Worm (Caenorhabditis elegans) whole organism, mixed stage, embryonic: ENCODE data around the gene T24A6.20.

Experiments used
- M03D4.4 ChIP-seq: sonication (generic microtip); optimal IDR thresholded peaks from 2 replicates; lab custom pipeline; 2017; ENCODE audit warnings: mild to moderate bottlenecking, missing genetic modification characterization, missing compliant biosample characterization
- ceh-39 ChIP-seq: fragments of 150-350 bp; optimal IDR thresholded peaks from 2 replicates; lab custom pipeline; 2014; ENCODE audit warnings: missing biosample characterization, missing genetic modification characterization
- ceh-43 ChIP-seq: fragments of 200-800 bp; sonication (Bioruptor generic); optimal IDR thresholded peaks from 2 replicates; lab custom pipeline; 2018; ENCODE audit warnings: mild to moderate bottlenecking, missing genetic modification characterization, moderate library complexity, missing compliant biosample characterization
- ceh-83 ChIP-seq: fragments of 200-800 bp; sonication (Bioruptor generic); optimal IDR thresholded peaks from 2 replicates; lab custom pipeline; 2018; ENCODE audit warnings: mild to moderate bottlenecking, missing genetic modification characterization, missing compliant biosample characterization
- ces-1 ChIP-seq: fragments of 150-350 bp; optimal IDR thresholded peaks from 2 replicates; lab custom pipeline; 2014; ENCODE audit warnings: missing biosample characterization, missing genetic modification reagents, missing genetic modification characterization
- cnd-1 ChIP-seq: fragments of 200-800 bp; sonication (Bioruptor generic); optimal IDR thresholded peaks from 2 replicates; lab custom pipeline; 2018; ENCODE audit warnings: mild to moderate bottlenecking, missing genetic modification characterization, missing compliant biosample characterization
- elt-1 ChIP-seq: sonication (generic microtip); optimal IDR thresholded peaks from 2 replicates; lab custom pipeline; 2017; ENCODE audit warnings: missing genetic modification characterization, mild to moderate bottlenecking, missing compliant biosample characterization, antibody characterized with exemption, moderate library complexity, borderline replicate concordance; ENCODE audit not compliant: insufficient read depth
- elt-3 ChIP-seq: fragments of 150-350 bp; optimal IDR thresholded peaks from 2 replicates; lab custom pipeline; 2014; ENCODE audit warnings: missing biosample characterization, missing genetic modification characterization
- ham-2 ChIP-seq: fragments of 200-800 bp; sonication (Bioruptor generic); optimal IDR thresholded peaks from 2 replicates; lab custom pipeline; 2018; ENCODE audit warnings: mild to moderate bottlenecking, missing genetic modification characterization, missing compliant biosample characterization
- hlh-1 ChIP-seq: fragments of 150-350 bp; optimal IDR thresholded peaks from 2 replicates; lab custom pipeline; 2014; ENCODE audit warnings: missing biosample characterization, missing genetic modification reagents, missing genetic modification characterization
- lin-13 ChIP-seq: fragments of 150-350 bp; optimal IDR thresholded peaks from 2 replicates; lab custom pipeline; 2014; ENCODE audit warnings: missing biosample characterization, missing genetic modification characterization
- lin-32 ChIP-seq: fragments of 200-800 bp; sonication (Bioruptor generic); optimal IDR thresholded peaks from 2 replicates; lab custom pipeline; 2018; ENCODE audit warnings: mild to moderate bottlenecking, missing genetic modification characterization, missing compliant biosample characterization
- lsy-2 ChIP-seq: fragments of 150-350 bp; optimal IDR thresholded peaks from 2 replicates; lab custom pipeline; 2014; ENCODE audit warnings: missing biosample characterization, missing genetic modification characterization
- mep-1 ChIP-seq: fragments of 150-350 bp; optimal IDR thresholded peaks from 2 replicates; lab custom pipeline; 2017; ENCODE audit warnings: missing biosample characterization, missing genetic modification reagents, missing genetic modification characterization, inconsistent platforms
- mls-2 ChIP-seq: sonication (generic microtip); optimal IDR thresholded peaks from 2 replicates; lab custom pipeline; 2016; ENCODE audit warnings: mild to moderate bottlenecking, missing genetic modification characterization, moderate library complexity, missing compliant biosample characterization
- nhr-12 ChIP-seq: fragments of 150-350 bp; optimal IDR thresholded peaks from 2 replicates; lab custom pipeline; 2014; ENCODE audit warnings: missing biosample characterization, missing genetic modification characterization
- nhr-2 ChIP-seq: fragments of 150-350 bp; optimal IDR thresholded peaks from 2 replicates; lab custom pipeline; 2014; ENCODE audit warnings: missing biosample characterization, missing genetic modification characterization
- nhr-237 ChIP-seq: fragments of 150-350 bp; optimal IDR thresholded peaks from 2 replicates; lab custom pipeline; 2014; ENCODE audit warnings: missing biosample characterization, missing genetic modification characterization
- nhr-28 ChIP-seq: fragments of 150-350 bp; optimal IDR thresholded peaks from 2 replicates; lab custom pipeline; 2014; ENCODE audit warnings: missing biosample characterization, missing genetic modification characterization
- nhr-76 ChIP-seq: sonication (generic microtip); optimal IDR thresholded peaks from 2 replicates; lab custom pipeline; 2017; ENCODE audit warnings: missing biosample characterization, missing genetic modification characterization
- pha-4 ChIP-seq: fragments of 150-350 bp; optimal IDR thresholded peaks from 2 replicates; lab custom pipeline; 2018; ENCODE audit warnings: missing biosample characterization, missing genetic modification reagents, missing genetic modification characterization
- sem-2 ChIP-seq: fragments of 200-800 bp; sonication (Bioruptor generic); optimal IDR thresholded peaks from 2 replicates; lab custom pipeline; 2018; ENCODE audit warnings: mild to moderate bottlenecking, missing genetic modification characterization, missing compliant biosample characterization
- snpc-4 ChIP-seq: fragments of 150-350 bp; optimal IDR thresholded peaks from 2 replicates; lab custom pipeline; 2014; ENCODE audit warnings: missing biosample characterization, missing genetic modification characterization
- sptf-1 ChIP-seq: sonication (generic microtip); optimal IDR thresholded peaks from 2 replicates; lab custom pipeline; 2017; ENCODE audit warnings: mild to moderate bottlenecking, missing genetic modification characterization, moderate library complexity, missing compliant biosample characterization
- tbx-8 ChIP-seq: fragments of 200-800 bp; sonication (Bioruptor generic); optimal IDR thresholded peaks from 2 replicates; lab custom pipeline; 2018; ENCODE audit warnings: mild to moderate bottlenecking, missing genetic modification characterization, moderate library complexity, missing compliant biosample characterization
- unc-120 ChIP-seq: sonication (generic microtip); optimal IDR thresholded peaks from 2 replicates; lab custom pipeline; 2017; ENCODE audit warnings: missing genetic modification characterization, missing compliant biosample characterization; ENCODE audit not compliant: poor library complexity, severe bottlenecking
- unc-39 ChIP-seq: fragments of 150-350 bp; optimal IDR thresholded peaks from 2 replicates; lab custom pipeline; 2014; ENCODE audit warnings: missing biosample characterization, missing genetic modification characterization
- zip-8 ChIP-seq: fragments of 150-350 bp; optimal IDR thresholded peaks from 2 replicates; lab custom pipeline; 2014; ENCODE audit warnings: missing biosample characterization, missing genetic modification characterization
- ztf-11 ChIP-seq: fragments of 150-350 bp; optimal IDR thresholded peaks from 2 replicates; lab custom pipeline; 2014; ENCODE audit warnings: missing biosample characterization, missing genetic modification characterization

The T24A6.20 gene

ce11 chrV:3579248-3579647 lies 26.3 kb downstream of the T24A6.20 start:
- no peak for TF ChIP-seq pha-4 (tag; lab: Kevin White, UChicago)
- no peak for TF ChIP-seq ztf-11 (tag; lab: Kevin White, UChicago)
- TF ChIP-seq ces-1 (GFP tag; lab: Kevin White, UChicago) = no peak
- TF ChIP-seq ceh-39 (tag; lab: Kevin White, UChicago) = no peak
- no peak for TF ChIP-seq mls-2 (tag; lab: Kevin White, UChicago)
- no peak for TF ChIP-seq nhr-2 (tag; lab: Kevin White, UChicago)
- no peak for TF ChIP-seq tbx-8
- no peak for TF ChIP-seq ham-2 (GFP tag; lab: Kevin White, UChicago)
- TF ChIP-seq lin-13 (tag; lab: Kevin White, UChicago) = no peak
- no peak for TF ChIP-seq unc-120 (tag; lab: Kevin White, UChicago)
- no peak for TF ChIP-seq sptf-1 (tag; lab: Kevin White, UChicago)
- TF ChIP-seq elt-1 (tag; lab: Kevin White, UChicago) = no peak
- TF ChIP-seq lin-32 (GFP tag; lab: Kevin White, UChicago) = no peak
- TF ChIP-seq sem-2 = no peak
- no peak for TF ChIP-seq snpc-4 (tag; lab: Kevin White, UChicago)
- no peak for TF ChIP-seq zip-8 (tag; lab: Kevin White, UChicago)
- no peak for TF ChIP-seq ceh-43

ce11 chrV:3579795-3580194 lies 26.9 kb downstream of the T24A6.20 start:
- TF ChIP-seq nhr-12 (tag; lab: Kevin White, UChicago) (no peak), nhr-76 (tag; lab: Kevin White, UChicago) (no peak), nhr-237 (tag; lab: Kevin White, UChicago) (no peak), ces-1 (GFP tag; lab: Kevin White, UChicago) (no peak), unc-120 (tag; lab: Kevin White, UChicago) (no peak), zip-8 (tag; lab: Kevin White, UChicago) (no peak), lsy-2 (tag; lab: Kevin White, UChicago) (peak; percentile 6), ztf-11 (tag; lab: Kevin White, UChicago) (no peak), elt-3 (tag; lab: Kevin White, UChicago) (no peak), ham-2 (GFP tag; lab: Kevin White, UChicago) (no peak), tbx-8 (no peak), hlh-1 (peak; percentile 67), ceh-83 (GFP tag; lab: Kevin White, UChicago) (no peak)

- TF ChIP-seq ceh-83 (GFP tag; lab: Kevin White, UChicago) (no peak), sptf-1 (tag; lab: Kevin White, UChicago) (no peak), cnd-1 (tag; lab: Kevin White, UChicago) (no peak), M03D4.4 (no peak), unc-120 (tag; lab: Kevin White, UChicago) (no peak), tbx-8 (no peak)
- TF ChIP-seq, all 35 proteins: peak for 0
Measured at ce11 chrV:3580385-3580784, 27.5 kb downstream of the T24A6.20 start.

ce11 chrV:3581034-3581433 lies 28.1 kb downstream of the T24A6.20 start:
- TF ChIP-seq snpc-4 (tag; lab: Kevin White, UChicago) (no peak), nhr-28 (tag; lab: Kevin White, UChicago) (no peak), lin-32 (GFP tag; lab: Kevin White, UChicago) (no peak), pha-4 (tag; lab: Kevin White, UChicago) (no peak), ztf-11 (tag; lab: Kevin White, UChicago) (no peak), cnd-1 (tag; lab: Kevin White, UChicago) (no peak), unc-39 (tag; lab: Kevin White, UChicago) (no peak), lsy-2 (tag; lab: Kevin White, UChicago) (no peak), elt-3 (tag; lab: Kevin White, UChicago) (no peak), nhr-76 (tag; lab: Kevin White, UChicago) (no peak), ceh-43 (no peak), mep-1 (no peak)

- TF ChIP-seq mls-2 (tag; lab: Kevin White, UChicago) (no peak), sptf-1 (tag; lab: Kevin White, UChicago) (no peak), nhr-76 (tag; lab: Kevin White, UChicago) (no peak), lin-32 (GFP tag; lab: Kevin White, UChicago) (no peak)
- TF ChIP-seq, all 35 proteins: peak for 0
Measured at ce11 chrV:3581643-3582042, 28.7 kb downstream of the T24A6.20 start.
